Worm (Caenorhabditis elegans) whole organism, mixed stage, embryonic: ENCODE data around the gene egg-1.

Experiments
- M03D4.4 ChIP-seq: sonication (generic microtip); optimal IDR thresholded peaks from 2 replicates; lab custom pipeline; 2017; ENCODE audit warnings: mild to moderate bottlenecking, missing genetic modification characterization, missing compliant biosample characterization
- bed-3 ChIP-seq: fragments of 200-800 bp; sonication (Bioruptor generic); optimal IDR thresholded peaks from 3 replicates; lab custom pipeline; 2018; ENCODE audit warnings: mild to moderate bottlenecking, missing genetic modification characterization, moderate library complexity, missing compliant biosample characterization
- blmp-1 ChIP-seq: fragments of 150-350 bp; optimal IDR thresholded peaks from 2 replicates; lab custom pipeline; 2014; ENCODE audit warnings: missing biosample characterization, missing genetic modification characterization
- ceh-39 ChIP-seq: fragments of 150-350 bp; optimal IDR thresholded peaks from 2 replicates; lab custom pipeline; 2014; ENCODE audit warnings: missing biosample characterization, missing genetic modification characterization
- ceh-43 ChIP-seq: fragments of 200-800 bp; sonication (Bioruptor generic); optimal IDR thresholded peaks from 2 replicates; lab custom pipeline; 2018; ENCODE audit warnings: mild to moderate bottlenecking, missing genetic modification characterization, moderate library complexity, missing compliant biosample characterization
- ceh-83 ChIP-seq: fragments of 200-800 bp; sonication (Bioruptor generic); optimal IDR thresholded peaks from 2 replicates; lab custom pipeline; 2018; ENCODE audit warnings: mild to moderate bottlenecking, missing genetic modification characterization, missing compliant biosample characterization
- ces-1 ChIP-seq: fragments of 150-350 bp; optimal IDR thresholded peaks from 2 replicates; lab custom pipeline; 2014; ENCODE audit warnings: missing biosample characterization, missing genetic modification reagents, missing genetic modification characterization
- cnd-1 ChIP-seq: fragments of 200-800 bp; sonication (Bioruptor generic); optimal IDR thresholded peaks from 2 replicates; lab custom pipeline; 2018; ENCODE audit warnings: mild to moderate bottlenecking, missing genetic modification characterization, missing compliant biosample characterization
- drap-1 ChIP-seq: fragments of 200-800 bp; sonication (Bioruptor generic); optimal IDR thresholded peaks from 3 replicates; lab custom pipeline; 2018; ENCODE audit warnings: mild to moderate bottlenecking, missing genetic modification characterization, missing compliant biosample characterization
- elt-1 ChIP-seq: sonication (generic microtip); optimal IDR thresholded peaks from 2 replicates; lab custom pipeline; 2017; ENCODE audit warnings: missing genetic modification characterization, mild to moderate bottlenecking, missing compliant biosample characterization, antibody characterized with exemption, moderate library complexity, borderline replicate concordance; ENCODE audit not compliant: insufficient read depth
- elt-3 ChIP-seq: fragments of 150-350 bp; optimal IDR thresholded peaks from 2 replicates; lab custom pipeline; 2014; ENCODE audit warnings: missing biosample characterization, missing genetic modification characterization
- flh-1 ChIP-seq: fragments of 200-800 bp; sonication (Bioruptor generic); optimal IDR thresholded peaks from 2 replicates; lab custom pipeline; 2018; ENCODE audit warnings: mild to moderate bottlenecking, missing genetic modification characterization, moderate library complexity, missing compliant biosample characterization
- ham-2 ChIP-seq: fragments of 200-800 bp; sonication (Bioruptor generic); optimal IDR thresholded peaks from 2 replicates; lab custom pipeline; 2018; ENCODE audit warnings: mild to moderate bottlenecking, missing genetic modification characterization, missing compliant biosample characterization
- hlh-1 ChIP-seq: fragments of 150-350 bp; optimal IDR thresholded peaks from 2 replicates; lab custom pipeline; 2014; ENCODE audit warnings: missing biosample characterization, missing genetic modification reagents, missing genetic modification characterization
- lin-13 ChIP-seq: fragments of 150-350 bp; optimal IDR thresholded peaks from 2 replicates; lab custom pipeline; 2014; ENCODE audit warnings: missing biosample characterization, missing genetic modification characterization
- lin-32 ChIP-seq: fragments of 200-800 bp; sonication (Bioruptor generic); optimal IDR thresholded peaks from 2 replicates; lab custom pipeline; 2018; ENCODE audit warnings: mild to moderate bottlenecking, missing genetic modification characterization, missing compliant biosample characterization
- lsy-2 ChIP-seq: fragments of 150-350 bp; optimal IDR thresholded peaks from 2 replicates; lab custom pipeline; 2014; ENCODE audit warnings: missing biosample characterization, missing genetic modification characterization
- mab-5 ChIP-seq: fragments of 150-350 bp; optimal IDR thresholded peaks from 2 replicates; lab custom pipeline; 2014; ENCODE audit warnings: missing biosample characterization, missing genetic modification characterization
- mep-1 ChIP-seq: fragments of 150-350 bp; optimal IDR thresholded peaks from 2 replicates; lab custom pipeline; 2017; ENCODE audit warnings: missing biosample characterization, missing genetic modification reagents, missing genetic modification characterization, inconsistent platforms
- mls-2 ChIP-seq: sonication (generic microtip); optimal IDR thresholded peaks from 2 replicates; lab custom pipeline; 2016; ENCODE audit warnings: mild to moderate bottlenecking, missing genetic modification characterization, moderate library complexity, missing compliant biosample characterization
- nhr-12 ChIP-seq: fragments of 150-350 bp; optimal IDR thresholded peaks from 2 replicates; lab custom pipeline; 2014; ENCODE audit warnings: missing biosample characterization, missing genetic modification characterization
- nhr-2 ChIP-seq: fragments of 150-350 bp; optimal IDR thresholded peaks from 2 replicates; lab custom pipeline; 2014; ENCODE audit warnings: missing biosample characterization, missing genetic modification characterization
- nhr-237 ChIP-seq: fragments of 150-350 bp; optimal IDR thresholded peaks from 2 replicates; lab custom pipeline; 2014; ENCODE audit warnings: missing biosample characterization, missing genetic modification characterization
- nhr-28 ChIP-seq: fragments of 150-350 bp; optimal IDR thresholded peaks from 2 replicates; lab custom pipeline; 2014; ENCODE audit warnings: missing biosample characterization, missing genetic modification characterization
- nhr-76 ChIP-seq: sonication (generic microtip); optimal IDR thresholded peaks from 2 replicates; lab custom pipeline; 2017; ENCODE audit warnings: missing biosample characterization, missing genetic modification characterization
- pha-4 ChIP-seq: fragments of 150-350 bp; optimal IDR thresholded peaks from 2 replicates; lab custom pipeline; 2018; ENCODE audit warnings: missing biosample characterization, missing genetic modification reagents, missing genetic modification characterization
- sem-2 ChIP-seq: fragments of 200-800 bp; sonication (Bioruptor generic); optimal IDR thresholded peaks from 2 replicates; lab custom pipeline; 2018; ENCODE audit warnings: mild to moderate bottlenecking, missing genetic modification characterization, missing compliant biosample characterization
- snpc-4 ChIP-seq: fragments of 150-350 bp; optimal IDR thresholded peaks from 2 replicates; lab custom pipeline; 2014; ENCODE audit warnings: missing biosample characterization, missing genetic modification characterization
- sptf-1 ChIP-seq: sonication (generic microtip); optimal IDR thresholded peaks from 2 replicates; lab custom pipeline; 2017; ENCODE audit warnings: mild to moderate bottlenecking, missing genetic modification characterization, moderate library complexity, missing compliant biosample characterization
- tbx-8 ChIP-seq: fragments of 200-800 bp; sonication (Bioruptor generic); optimal IDR thresholded peaks from 2 replicates; lab custom pipeline; 2018; ENCODE audit warnings: mild to moderate bottlenecking, missing genetic modification characterization, moderate library complexity, missing compliant biosample characterization
- unc-120 ChIP-seq: sonication (generic microtip); optimal IDR thresholded peaks from 2 replicates; lab custom pipeline; 2017; ENCODE audit warnings: missing genetic modification characterization, missing compliant biosample characterization; ENCODE audit not compliant: poor library complexity, severe bottlenecking
- unc-39 ChIP-seq: fragments of 150-350 bp; optimal IDR thresholded peaks from 2 replicates; lab custom pipeline; 2014; ENCODE audit warnings: missing biosample characterization, missing genetic modification characterization
- unc-62 ChIP-seq: fragments of 150-350 bp; optimal IDR thresholded peaks from 2 replicates; lab custom pipeline; 2014; ENCODE audit warnings: missing biosample characterization, missing genetic modification reagents, missing genetic modification characterization
- zip-8 ChIP-seq: fragments of 150-350 bp; optimal IDR thresholded peaks from 2 replicates; lab custom pipeline; 2014; ENCODE audit warnings: missing biosample characterization, missing genetic modification characterization
- ztf-11 ChIP-seq: fragments of 150-350 bp; optimal IDR thresholded peaks from 2 replicates; lab custom pipeline; 2014; ENCODE audit warnings: missing biosample characterization, missing genetic modification characterization

Gene egg-1

ce11 chrIII:5719105-5719831 lies 8.7 kb upstream of the egg-1 start:
- TF ChIP-seq ceh-39 (tag; lab: Kevin White, UChicago) (no peak), lin-32 (GFP tag; lab: Kevin White, UChicago) (peak; percentile 3), zip-8 (tag; lab: Kevin White, UChicago) (peak; percentile 90), flh-1 (no peak), nhr-2 (tag; lab: Kevin White, UChicago) (peak; percentile 54), cnd-1 (tag; lab: Kevin White, UChicago) (peak; percentile 3), ces-1 (GFP tag; lab: Kevin White, UChicago) (peak; percentile 42)

- TF ChIP-seq zip-8 (tag; lab: Kevin White, UChicago) (no peak), ztf-11 (no peak), drap-1 (GFP tag; lab: Kevin White, UChicago) (no peak), nhr-28 (tag; lab: Kevin White, UChicago) (no peak)
Observed at ce11 chrIII:5719832-5720194, 8.2 kb upstream of the egg-1 start.

- TF ChIP-seq sem-2 (GFP tag; lab: Kevin White, UChicago) (no peak), ces-1 (GFP tag; lab: Kevin White, UChicago) (peak; percentile 99), snpc-4 (no peak), nhr-28 (tag; lab: Kevin White, UChicago) (no peak), M03D4.4 (tag; lab: Kevin White, UChicago) (peak; percentile 15), lin-32 (GFP tag; lab: Kevin White, UChicago) (peak; percentile 73), ceh-39 (tag; lab: Kevin White, UChicago) (no peak), nhr-2 (tag; lab: Kevin White, UChicago) (peak; percentile 59), ceh-43 (GFP tag; lab: Kevin White, UChicago) (no peak), drap-1 (GFP tag; lab: Kevin White, UChicago) (no peak), ztf-11 (peak; percentile 0), tbx-8 (GFP tag; lab: Kevin White, UChicago) (no peak), nhr-76 (no peak), ham-2 (GFP tag; lab: Kevin White, UChicago) (no peak), mls-2 (tag; lab: Kevin White, UChicago) (no peak), nhr-12 (tag; lab: Kevin White, UChicago) (no peak), lin-13 (tag; lab: Kevin White, UChicago) (no peak), mab-5 (tag; lab: Kevin White, UChicago) (no peak), elt-3 (no peak), unc-62 (GFP tag; lab: Kevin White, UChicago) (no peak), flh-1 (no peak), pha-4 (tag; lab: Kevin White, UChicago) (no peak), ceh-83 (no peak), elt-1 (no peak), nhr-237 (no peak), sptf-1 (tag; lab: Kevin White, UChicago) (no peak), hlh-1 (tag; lab: Kevin White, UChicago) (peak; percentile 15), unc-39 (tag; lab: Kevin White, UChicago) (no peak), mep-1 (no peak), cnd-1 (tag; lab: Kevin White, UChicago) (peak; percentile 37), unc-120 (no peak), bed-3 (GFP tag; lab: Kevin White, UChicago) (no peak), lsy-2 (no peak), zip-8 (tag; lab: Kevin White, UChicago) (peak; percentile 41), blmp-1 (tag; lab: Kevin White, UChicago) (no peak)
Observed at ce11 chrIII:5720266-5721019, 7.5 kb upstream of the egg-1 start.
